Worm (Caenorhabditis elegans) whole organism, L4 larva: ENCODE results near the gene mkk-4.
A peak's percentile ranks its signal among the peaks of the same experiment; 100 is the strongest.

Source experiments
- F26F4.8 ChIP-seq: fragments of 200-800 bp; sonication (Bioruptor generic); conservative IDR thresholded peaks from 2 replicates; pipeline ENCODE4 v1.3.6; 2022; ENCODE audit warnings: missing genetic modification characterization, missing compliant biosample characterization
- F37D6.2 ChIP-seq: sonication (generic microtip); optimal IDR thresholded peaks from 2 replicates; lab custom pipeline; 2016; ENCODE audit warnings: mild to moderate bottlenecking, missing genetic modification characterization, missing compliant biosample characterization
- T20F7.1 ChIP-seq: fragments of 200-800 bp; sonication (Bioruptor generic); optimal IDR thresholded peaks from 2 replicates; lab custom pipeline; 2018; ENCODE audit warnings: mild to moderate bottlenecking, missing genetic modification characterization, missing compliant biosample characterization
- ZK337.2 ChIP-seq: fragments of 200-800 bp; sonication (Bioruptor generic); IDR thresholded peaks from 2 replicates; pipeline ENCODE4 v1.3.6; 2022; ENCODE audit warnings: missing genetic modification reagents, missing genetic modification characterization, missing compliant biosample characterization
- aha-1 ChIP-seq: fragments of 150-350 bp; peaks from one replicate; lab custom pipeline; 2014; ENCODE audit warnings: missing biosample characterization, missing genetic modification characterization
- ceh-28 ChIP-seq: fragments of 150-350 bp; optimal IDR thresholded peaks from 2 replicates; lab custom pipeline; 2014; ENCODE audit warnings: missing biosample characterization, missing genetic modification reagents, missing genetic modification characterization
- ceh-32 ChIP-seq: sonication (generic microtip); optimal IDR thresholded peaks from 2 replicates; lab custom pipeline; 2016; ENCODE audit warnings: mild to moderate bottlenecking, missing genetic modification characterization, missing compliant biosample characterization; ENCODE audit not compliant: poor library complexity
- ces-1 ChIP-seq: fragments of 150-350 bp; sonication (generic microtip); optimal IDR thresholded peaks from 4 replicates; lab custom pipeline; 2014; ENCODE audit warnings: missing biosample characterization, missing genetic modification reagents, missing genetic modification characterization
- daf-16 ChIP-seq, 3 experiments: sonication (generic microtip); optimal IDR thresholded peaks; 2 replicates each; lab custom pipeline; 2016 to 2017; ENCODE audit warnings: missing genetic modification characterization in 3 of 3, missing genetic modification reagents in 3 of 3, mild to moderate bottlenecking in 2 of 3, missing compliant biosample characterization in 2 of 3, missing biosample characterization in 1 of 3, moderate library complexity in 1 of 3
- dmd-9 ChIP-seq: fragments of 200-800 bp; sonication (Bioruptor generic); IDR thresholded peaks from 2 replicates; pipeline ENCODE4 v1.3.6; 2022; ENCODE audit warnings: missing genetic modification reagents, missing genetic modification characterization, missing compliant biosample characterization
- dpl-1 ChIP-seq: fragments of 150-350 bp; optimal IDR thresholded peaks from 2 replicates; lab custom pipeline; 2014; ENCODE audit warnings: missing biosample characterization, missing genetic modification reagents, missing genetic modification characterization
- dve-1 ChIP-seq: sonication (generic microtip); optimal IDR thresholded peaks from 2 replicates; lab custom pipeline; 2017; ENCODE audit warnings: antibody characterized with exemption, mild to moderate bottlenecking, missing genetic modification characterization, missing compliant biosample characterization; ENCODE audit not compliant: insufficient read depth
- hif-1 ChIP-seq, 2 experiments: sonication (generic microtip); optimal IDR thresholded peaks; 2 replicates each; lab custom pipeline; 2016 to 2017; ENCODE audit warnings: missing compliant biosample characterization in 2 of 2, missing genetic modification characterization in 2 of 2, missing genetic modification reagents in 2 of 2, missing genotype in 2 of 2, mild to moderate bottlenecking in 1 of 2
- hlh-11 ChIP-seq: fragments of 200-800 bp; sonication (Bioruptor generic); optimal IDR thresholded peaks from 2 replicates; lab custom pipeline; 2018; ENCODE audit warnings: mild to moderate bottlenecking, missing genetic modification characterization, missing compliant biosample characterization
- hlh-30 ChIP-seq: sonication (generic microtip); optimal IDR thresholded peaks from 2 replicates; lab custom pipeline; 2017; ENCODE audit warnings: antibody characterized with exemption, mild to moderate bottlenecking, missing genetic modification characterization, missing compliant biosample characterization; ENCODE audit not compliant: insufficient read depth
- hmg-1.1 ChIP-seq: fragments of 200-800 bp; sonication (Bioruptor generic); IDR thresholded peaks from 2 replicates; pipeline ENCODE4 v1.3.6; 2022; ENCODE audit warnings: missing genetic modification reagents, missing genetic modification characterization, missing compliant biosample characterization
- lin-1 ChIP-seq: fragments of 200-800 bp; sonication (Bioruptor generic); IDR thresholded peaks from 2 replicates; pipeline ENCODE4 v1.3.6; 2022; ENCODE audit warnings: missing genetic modification reagents, missing genetic modification characterization, missing compliant biosample characterization
- lsy-2 ChIP-seq, 2 experiments: fragments of 150-350 bp in 1 of 2; sonication (generic microtip) in 1 of 2; optimal IDR thresholded peaks; 2 replicates each; lab custom pipeline; 2014 to 2017; ENCODE audit warnings: missing biosample characterization in 2 of 2, missing genetic modification characterization in 2 of 2
- mdl-1 ChIP-seq, 2 experiments: fragments of 150-350 bp in 1 of 2; sonication (generic microtip) in 1 of 2; optimal IDR thresholded peaks; 2 replicates each; lab custom pipeline; 2014 to 2017; ENCODE audit warnings: missing biosample characterization in 2 of 2, missing genetic modification characterization in 2 of 2
- mdt-29 ChIP-seq: fragments of 200-800 bp; sonication (Bioruptor generic); IDR thresholded peaks from 2 replicates; pipeline ENCODE4 v1.3.6; 2022; ENCODE audit warnings: missing genetic modification reagents, missing genetic modification characterization, missing compliant biosample characterization
- mep-1 ChIP-seq: fragments of 150-350 bp; sonication (generic microtip); optimal IDR thresholded peaks from 3 replicates; lab custom pipeline; 2014; ENCODE audit warnings: missing biosample characterization, missing genetic modification characterization
- nhr-111 ChIP-seq: fragments of 200-800 bp; sonication (Bioruptor generic); optimal IDR thresholded peaks from 2 replicates; lab custom pipeline; 2018; ENCODE audit warnings: mild to moderate bottlenecking, missing genetic modification characterization, missing compliant biosample characterization
- nhr-28 ChIP-seq: fragments of 150-350 bp; optimal IDR thresholded peaks from 2 replicates; lab custom pipeline; 2014; ENCODE audit warnings: missing biosample characterization, missing genetic modification characterization
- nhr-41 ChIP-seq: fragments of 200-800 bp; sonication (Bioruptor generic); IDR thresholded peaks from 2 replicates; pipeline ENCODE4 v1.3.6; 2022; ENCODE audit warnings: missing genetic modification reagents, missing genetic modification characterization, missing compliant biosample characterization
- nhr-48 ChIP-seq: sonication (generic microtip); optimal IDR thresholded peaks from 2 replicates; lab custom pipeline; 2016; ENCODE audit warnings: mild to moderate bottlenecking, missing genetic modification characterization, missing compliant biosample characterization
- pha-4 ChIP-seq, 2 experiments: fragments of 150-350 bp in 1 of 2; fragments of 200-800 bp in 1 of 2; sonication (Bioruptor generic) in 1 of 2; IDR thresholded peaks in 1 of 2; optimal IDR thresholded peaks in 1 of 2; 2 replicates each; pipeline versions ENCODE4 v1.3.6 to Lab custom; 2014 to 2022; ENCODE audit warnings: missing genetic modification characterization in 2 of 2, missing genetic modification reagents in 2 of 2, missing biosample characterization in 1 of 2, missing compliant biosample characterization in 1 of 2
- pqm-1 ChIP-seq: sonication (generic microtip); optimal IDR thresholded peaks from 2 replicates; lab custom pipeline; 2017; ENCODE audit warnings: missing biosample characterization, missing genetic modification characterization
- rbr-2 ChIP-seq: sonication (generic microtip); optimal IDR thresholded peaks from 2 replicates; lab custom pipeline; 2016; ENCODE audit warnings: missing genotype, missing genetic modification characterization, missing compliant biosample characterization
- saeg-2 ChIP-seq: fragments of 200-800 bp; sonication (Bioruptor generic); IDR thresholded peaks from 2 replicates; pipeline ENCODE4 v1.3.6; 2022; ENCODE audit warnings: missing genetic modification reagents, missing genetic modification characterization, missing compliant biosample characterization
- sdz-12 ChIP-seq: fragments of 200-800 bp; sonication (Bioruptor generic); optimal IDR thresholded peaks from 2 replicates; lab custom pipeline; 2018; ENCODE audit warnings: mild to moderate bottlenecking, missing genetic modification characterization, missing compliant biosample characterization
- set-16 ChIP-seq: fragments of 200-800 bp; sonication (Bioruptor generic); IDR thresholded peaks from 2 replicates; pipeline ENCODE4 v1.3.6; 2022; ENCODE audit warnings: missing genetic modification reagents, missing genetic modification characterization, missing compliant biosample characterization
- snpc-4 ChIP-seq: fragments of 150-350 bp; optimal IDR thresholded peaks from 2 replicates; lab custom pipeline; 2014; ENCODE audit warnings: missing biosample characterization, missing genetic modification characterization
- spr-1 ChIP-seq: sonication (generic microtip); optimal IDR thresholded peaks from 2 replicates; lab custom pipeline; 2016; ENCODE audit warnings: mild to moderate bottlenecking, missing genetic modification characterization, missing compliant biosample characterization
- unc-130 ChIP-seq: sonication (generic microtip); optimal IDR thresholded peaks from 2 replicates; lab custom pipeline; 2016; ENCODE audit warnings: missing genetic modification reagents, missing genetic modification characterization, missing compliant biosample characterization
- unc-62 ChIP-seq, 3 experiments: fragments of 150-350 bp in 1 of 3; sonication (generic microtip); optimal IDR thresholded peaks in 2 of 3; peaks in 1 of 3; 1 replicate in 1 of 3; 2 replicates in 2 of 3; lab custom pipeline; 2014 to 2017; ENCODE audit warnings: missing biosample characterization in 3 of 3, missing genetic modification characterization in 3 of 3, missing genetic modification reagents in 3 of 3, missing genotype in 1 of 3
- zip-11 ChIP-seq: fragments of 200-800 bp; sonication (Bioruptor generic); IDR thresholded peaks from 2 replicates; pipeline ENCODE4 v1.3.6; 2022; ENCODE audit warnings: missing genetic modification characterization, missing compliant biosample characterization

mkk-4 gene

DNA sequence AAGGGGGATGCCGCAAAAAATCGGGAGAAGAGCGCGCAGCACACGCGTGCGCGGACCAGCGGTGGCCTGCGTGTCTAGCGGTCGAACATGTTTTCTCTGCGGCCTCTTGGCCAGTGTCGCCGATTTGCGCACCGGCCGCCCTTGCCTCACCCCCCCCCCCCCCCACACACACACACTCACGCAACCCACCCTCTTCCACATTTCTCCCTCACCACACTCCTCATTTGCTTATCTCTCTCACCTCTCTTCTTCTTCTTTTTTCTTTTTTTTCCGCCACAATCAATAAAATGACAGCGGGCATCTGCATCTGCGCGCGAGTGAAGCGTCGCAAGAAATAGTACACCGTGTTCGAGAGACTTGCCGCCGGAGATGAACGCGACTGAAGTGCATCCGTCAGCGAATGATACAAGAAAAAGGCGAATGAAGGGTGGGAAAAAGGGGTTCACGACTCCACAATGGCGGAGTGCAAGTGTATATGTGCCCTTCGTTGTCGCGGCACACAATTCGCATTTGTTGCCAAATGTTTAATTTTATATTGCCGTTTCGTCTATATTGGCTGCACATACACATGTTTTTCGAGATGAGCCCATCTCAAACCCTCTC lies 28.0 kb upstream of the mkk-4 start (continued):
- TF ChIP-seq dmd-9 (GFP tag; lab: Robert Waterston, UW) (peak; percentile 35; the same call in 1 of the 2 replicates), nhr-48 (tag; lab: Kevin White, UChicago) (peak; percentile 32), nhr-28 (peak; percentile 70), hlh-11 (peak; percentile 96), mep-1 (tag; lab: Kevin White, UChicago) (peak; percentile 72), nhr-41 (GFP tag; lab: Robert Waterston, UW) (no peak), lin-1 (GFP tag; lab: Robert Waterston, UW) (peak; percentile 84; the same call in 1 of the 2 replicates), zip-11 (no peak), mdt-29 (no peak), dpl-1 (GFP tag; lab: Kevin White, UChicago) (peak; percentile 32), F26F4.8 (GFP tag; lab: Robert Waterston, UW) (no peak), rbr-2 (peak; percentile 63), T20F7.1 (GFP tag; lab: Kevin White, UChicago) (peak; percentile 57), F37D6.2 (peak; percentile 63), saeg-2 (GFP tag; lab: Robert Waterston, UW) (peak; percentile 59; the same call in 1 of the 2 replicates), hmg-1.1 (peak; percentile 87), spr-1 (tag; lab: Kevin White, UChicago) (peak; percentile 11), nhr-111 (GFP tag; lab: Kevin White, UChicago) (no peak), pha-4 (GFP tag; IDR thresholded peaks at IDR 0.05; lab: Robert Waterston, UW) (peak; percentile 72; the same call in 1 of the 2 replicates), pha-4 (tag; optimal IDR thresholded peaks at IDR 0.05; lab: Kevin White, UChicago) (no peak), lsy-2 (tag; optimal IDR thresholded peaks at IDR 0.05; lab: Kevin White, UChicago) (peak in 1 of 2 experiments; percentile 63), unc-62 (GFP tag; optimal IDR thresholded peaks at IDR 0.05 in 1 of 2; lab: Kevin White, UChicago) (peak in 1 of 2 experiments; percentile 90), unc-62 (tag; optimal IDR thresholded peaks at IDR 0.05; lab: Kevin White, UChicago) (no peak), daf-16 (GFP tag; optimal IDR thresholded peaks at IDR 0.05; lab: Kevin White, UChicago) (no peak), daf-16 (tag; optimal IDR thresholded peaks at IDR 0.05; lab: Kevin White, UChicago) (peak; percentile 44), mdl-1 (tag; optimal IDR thresholded peaks at IDR 0.05; lab: Kevin White, UChicago) (peak; percentile 45 to 85), ceh-32 (no peak), set-16 (GFP tag; lab: Robert Waterston, UW) (peak; percentile 100), ZK337.2 (GFP tag; lab: Robert Waterston, UW) (0 out of 2 replicates have a peak, but pooled peaks have one; percentile 10), hlh-30 (tag; lab: Kevin White, UChicago) (peak; percentile 77), hif-1 (tag; optimal IDR thresholded peaks at IDR 0.05; lab: Kevin White, UChicago) (peak in 1 of 2 experiments; percentile 75)

DNA sequence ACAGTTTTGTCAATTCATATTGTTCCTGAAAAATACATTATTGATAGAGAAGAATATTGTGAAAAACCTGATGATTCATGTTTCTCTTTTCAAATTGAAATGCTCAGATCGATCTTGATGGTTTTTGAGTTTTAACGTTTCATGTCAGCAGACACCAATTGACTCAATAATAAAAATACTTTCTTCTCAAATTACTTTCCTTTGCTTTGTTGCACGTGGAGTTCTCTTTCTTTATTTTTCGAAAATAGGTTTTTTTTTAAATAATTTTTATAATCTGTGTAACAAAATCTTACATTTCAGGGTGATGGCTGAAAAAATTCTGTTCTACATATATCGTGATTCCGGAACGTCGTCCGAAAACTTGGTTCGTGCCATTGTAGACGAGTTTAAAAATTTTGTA lies 27.0 kb upstream of the mkk-4 start, which contains the start of gene F19C6.2:
Gene F19C6.2, plus strand, starts transcription at position 301 of the 400 bp plus-strand sequence.
- TF ChIP-seq dve-1 (tag; lab: Kevin White, UChicago), result peak; percentile 26
- no peak for TF ChIP-seq unc-130 (GFP tag; lab: Kevin White, UChicago)
- TF ChIP-seq aha-1 (tag; lab: Kevin White, UChicago), result peak; percentile 77

DNA sequence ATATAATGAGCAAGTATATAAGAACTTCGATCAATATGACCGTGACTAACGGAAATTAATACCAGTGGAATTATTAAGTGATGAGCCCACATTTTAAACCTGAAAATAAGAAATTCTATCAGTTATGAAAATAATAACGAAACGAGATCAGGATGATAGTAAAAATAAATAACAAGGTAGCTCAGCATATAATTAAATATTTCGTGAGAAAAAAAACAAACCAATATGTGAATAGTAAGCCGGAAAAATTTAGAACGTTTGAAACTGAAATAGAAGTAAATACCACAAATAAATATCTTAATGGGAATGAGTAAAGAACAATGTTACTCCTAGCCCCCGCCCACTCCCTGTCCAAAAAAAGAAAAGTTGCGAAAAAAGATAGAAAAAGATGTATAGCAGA lies 19.0 kb upstream of the mkk-4 start, which contains the start of gene F19C6.3:
Gene F19C6.3, minus strand, starts transcription at position 101 of the 400 bp plus-strand sequence.
- TF ChIP-seq pqm-1 (tag; lab: Kevin White, UChicago) (no peak), ces-1 (GFP tag; lab: Kevin White, UChicago) (no peak), mep-1 (tag; lab: Kevin White, UChicago) (no peak), snpc-4 (tag; lab: Kevin White, UChicago) (no peak), sdz-12 (no peak), ceh-28 (tag; lab: Kevin White, UChicago) (no peak)
